Worm (Caenorhabditis elegans): ENCODE results near the gene H38K22.7.
A peak's percentile ranks its signal among the peaks of the same experiment; 100 is the strongest.

DNA sequence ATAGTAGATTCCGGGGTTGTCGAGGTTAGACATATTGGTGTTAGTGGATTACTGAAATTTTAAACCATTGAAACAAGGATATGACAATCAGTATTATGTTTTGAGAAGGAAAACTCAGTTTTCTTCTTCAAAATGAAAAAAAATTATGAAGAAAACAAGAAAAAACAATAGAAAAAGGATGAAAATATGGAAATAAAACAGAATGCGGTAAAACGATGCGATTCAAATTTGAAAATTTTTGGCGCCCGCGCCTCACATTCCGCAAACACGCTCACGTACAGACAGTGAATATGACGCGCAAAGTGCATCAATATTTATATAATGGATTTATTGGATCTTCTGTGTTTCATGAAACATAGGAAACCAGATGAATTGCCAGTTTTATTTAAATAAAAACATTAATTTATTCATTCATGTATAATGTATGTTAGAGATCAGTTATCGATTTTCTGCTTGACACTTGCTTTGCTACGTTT lies 30.2 kb upstream of the H38K22.7 start, which contains the start of gene mcm-5:
- peak; percentile 69 for TF ChIP-seq W03F9.2 (tag; optimal IDR thresholded peaks at IDR 0.05)
- no peak for TF ChIP-seq him-1 (tag; optimal IDR thresholded peaks at IDR 0.05)

Measured in whole organism, L4/young adult.